Worm (Caenorhabditis elegans): ENCODE data around the gene C17C3.24.

DNA sequence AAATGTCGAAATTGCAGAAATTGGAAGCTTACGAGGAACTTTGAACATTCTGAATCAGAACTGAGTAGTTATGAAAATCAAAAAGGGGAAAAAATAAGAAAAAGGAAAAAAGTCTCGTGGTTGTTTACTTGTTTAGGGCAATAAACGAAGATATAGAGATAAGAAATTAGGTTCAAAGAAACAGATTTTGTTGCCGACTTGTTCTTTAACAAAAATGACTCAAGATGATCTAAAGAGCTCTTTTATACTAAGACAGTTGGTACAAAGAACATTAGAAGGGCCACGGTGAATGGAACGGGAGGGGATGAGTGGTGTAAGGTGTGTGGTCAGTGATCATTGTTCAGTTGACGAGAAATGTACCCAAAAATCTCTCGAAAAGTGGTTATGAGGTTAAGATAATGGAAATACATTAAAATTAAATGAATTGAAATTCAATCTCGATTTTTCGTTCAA, 5.9 kb upstream of the C17C3.24 start, which contains the start of gene acdh-2:
- no peak for TF ChIP-seq ztf-11 (tag; optimal IDR thresholded peaks at IDR 0.05)
- no peak for TF ChIP-seq ama-1 (optimal IDR thresholded peaks at IDR 0.05)

All from whole organism, L2 larva.